Fruit fly (Drosophila melanogaster) whole organism, prepupa: ENCODE measurements around the gene CG10555.
A peak's percentile ranks its signal among the peaks of the same experiment; 100 is the strongest.

Experiments used
- Blimp-1 ChIP-seq: fragments of 200-800 bp; sonication (Bioruptor generic); optimal IDR thresholded peaks from 3 replicates; lab custom pipeline; 2017; ENCODE audit warnings: missing biosample characterization, missing genetic modification characterization, mild to moderate bottlenecking, moderate library complexity, missing genetic modification reagents
- CG10631 ChIP-seq: fragments of 200-800 bp; sonication (Bioruptor generic); optimal IDR thresholded peaks from 2 replicates; lab custom pipeline; 2016; ENCODE audit warnings: missing biosample characterization, missing genetic modification characterization
- CG11294 ChIP-seq: fragments of 200-800 bp; sonication (Bioruptor generic); IDR thresholded peaks from 2 replicates; pipeline ENCODE4 v1.3.6; 2022; ENCODE audit warnings: missing biosample characterization, missing genetic modification characterization
- CG11762 ChIP-seq: fragments of 200-800 bp; sonication (Bioruptor generic); optimal IDR thresholded peaks from 3 replicates; lab custom pipeline; 2016; ENCODE audit warnings: missing biosample characterization, missing genetic modification characterization; ENCODE audit not compliant: insufficient read depth
- CG11902 ChIP-seq: fragments of 200-800 bp; sonication (Bioruptor generic); optimal IDR thresholded peaks from 3 replicates; lab custom pipeline; 2016; ENCODE audit warnings: missing biosample characterization, missing genetic modification characterization
- CG15336 ChIP-seq: fragments of 200-800 bp; sonication (Bioruptor generic); IDR thresholded peaks from 2 replicates; pipeline ENCODE4 v1.3.6; 2022; ENCODE audit warnings: missing biosample characterization, missing genetic modification characterization
- CG31627 ChIP-seq: fragments of 200-800 bp; sonication (Bioruptor generic); optimal IDR thresholded peaks from 3 replicates; lab custom pipeline; 2016; ENCODE audit warnings: missing biosample characterization, missing genetic modification characterization
- CG32006 ChIP-seq: fragments of 200-800 bp; sonication (Bioruptor generic); optimal IDR thresholded peaks from 3 replicates; lab custom pipeline; 2017; ENCODE audit warnings: missing biosample characterization, mild to moderate bottlenecking, missing genetic modification characterization
- CG3919 ChIP-seq: fragments of 200-800 bp; sonication (Bioruptor generic); optimal IDR thresholded peaks from 3 replicates; lab custom pipeline; 2016; ENCODE audit warnings: missing biosample characterization, missing genetic modification characterization
- CG6163 ChIP-seq: fragments of 200-800 bp; sonication (Bioruptor generic); IDR thresholded peaks from 3 replicates; pipeline ENCODE4 v1.3.6; 2022; ENCODE audit warnings: missing biosample characterization, missing genetic modification characterization
- CG6276 ChIP-seq: fragments of 200-800 bp; sonication (Bioruptor generic); optimal IDR thresholded peaks from 2 replicates; lab custom pipeline; 2017; ENCODE audit warnings: missing biosample characterization, mild to moderate bottlenecking, missing genetic modification characterization
- CG6792 ChIP-seq: fragments of 200-800 bp; sonication (Bioruptor generic); optimal IDR thresholded peaks from 3 replicates; lab custom pipeline; 2016; ENCODE audit warnings: missing biosample characterization, missing genetic modification characterization
- CG6854 ChIP-seq: fragments of 200-800 bp; sonication (Bioruptor generic); optimal IDR thresholded peaks from 2 replicates; lab custom pipeline; 2017; ENCODE audit warnings: missing biosample characterization, mild to moderate bottlenecking, missing genetic modification characterization
- CG9139 ChIP-seq: fragments of 200-800 bp; sonication (Bioruptor generic); optimal IDR thresholded peaks from 3 replicates; lab custom pipeline; 2017; ENCODE audit warnings: missing biosample characterization, mild to moderate bottlenecking, missing genetic modification characterization
- Eip75B ChIP-seq: fragments of 200-800 bp; sonication (Bioruptor generic); optimal IDR thresholded peaks from 3 replicates; lab custom pipeline; 2016; ENCODE audit warnings: missing biosample characterization, missing genetic modification characterization
- Eip78C ChIP-seq: fragments of 200-800 bp; sonication (Bioruptor generic); peaks from one replicate; lab custom pipeline; 2016; ENCODE audit warnings: missing biosample characterization, missing genetic modification characterization
- Ets21C ChIP-seq: fragments of 200-800 bp; sonication (Bioruptor generic); optimal IDR thresholded peaks from 3 replicates; lab custom pipeline; 2016; ENCODE audit warnings: missing biosample characterization, missing genetic modification characterization
- Ets96B ChIP-seq: fragments of 200-800 bp; optimal IDR thresholded peaks from 2 replicates; lab custom pipeline; 2019; ENCODE audit warnings: missing biosample characterization, mild to moderate bottlenecking, missing genetic modification characterization, moderate library complexity
- Hr38 ChIP-seq: sonication (Bioruptor generic); optimal IDR thresholded peaks from 2 replicates; lab custom pipeline; 2016; ENCODE audit warnings: missing biosample characterization, missing genetic modification characterization
- Hr39 ChIP-seq: fragments of 200-800 bp; sonication (Bioruptor generic); optimal IDR thresholded peaks from 2 replicates; lab custom pipeline; 2016; ENCODE audit warnings: missing biosample characterization, missing genetic modification characterization
- Hr4 ChIP-seq: fragments of 200-800 bp; sonication (Bioruptor generic); optimal IDR thresholded peaks from 3 replicates; lab custom pipeline; 2016; ENCODE audit warnings: missing biosample characterization, missing genetic modification characterization
- Met ChIP-seq: fragments of 200-800 bp; sonication (Bioruptor generic); optimal IDR thresholded peaks from 3 replicates; lab custom pipeline; 2016; ENCODE audit warnings: missing biosample characterization, missing genetic modification characterization
- OdsH ChIP-seq: fragments of 200-800 bp; sonication (Bioruptor generic); optimal IDR thresholded peaks from 3 replicates; lab custom pipeline; 2016; ENCODE audit warnings: missing biosample characterization, missing genetic modification characterization
- Sox14 ChIP-seq: fragments of 200-800 bp; sonication (Bioruptor generic); optimal IDR thresholded peaks from 3 replicates; lab custom pipeline; 2016; ENCODE audit warnings: missing biosample characterization, missing genetic modification characterization
- Sox15 ChIP-seq: fragments of 200-800 bp; sonication (Bioruptor generic); optimal IDR thresholded peaks from 3 replicates; lab custom pipeline; 2016; ENCODE audit warnings: missing biosample characterization, missing genetic modification characterization
- achi ChIP-seq: fragments of 200-800 bp; sonication (Bioruptor generic); optimal IDR thresholded peaks from 3 replicates; lab custom pipeline; 2016; ENCODE audit warnings: missing biosample characterization, missing genetic modification characterization
- acj6 ChIP-seq: fragments of 200-800 bp; sonication (Bioruptor generic); optimal IDR thresholded peaks from 3 replicates; lab custom pipeline; 2016; ENCODE audit warnings: missing biosample characterization, missing genetic modification characterization
- cyc ChIP-seq: fragments of 200-800 bp; sonication (Bioruptor generic); optimal IDR thresholded peaks from 3 replicates; lab custom pipeline; 2016; ENCODE audit warnings: missing biosample characterization, missing genetic modification characterization
- dsx ChIP-seq: fragments of 200-800 bp; optimal IDR thresholded peaks from 3 replicates; lab custom pipeline; 2019; ENCODE audit warnings: missing biosample characterization, mild to moderate bottlenecking, missing genetic modification characterization, moderate library complexity; ENCODE audit not compliant: poor library complexity, severe bottlenecking
- esn ChIP-seq: fragments of 200-800 bp; sonication (Bioruptor generic); optimal IDR thresholded peaks from 2 replicates; lab custom pipeline; 2016; ENCODE audit warnings: missing biosample characterization, mild to moderate bottlenecking, missing genetic modification characterization, moderate library complexity
- fkh ChIP-seq: fragments of 200-800 bp; sonication (Bioruptor generic); optimal IDR thresholded peaks from 3 replicates; lab custom pipeline; 2017; ENCODE audit warnings: missing biosample characterization, mild to moderate bottlenecking, missing genetic modification characterization, moderate library complexity
- pdm3 ChIP-seq: fragments of 200-800 bp; sonication (Bioruptor generic); optimal IDR thresholded peaks from 3 replicates; lab custom pipeline; 2016; ENCODE audit warnings: missing biosample characterization, missing genetic modification characterization
- spab ChIP-seq: fragments of 200-800 bp; sonication (Bioruptor generic); optimal IDR thresholded peaks from 2 replicates; lab custom pipeline; 2017; ENCODE audit warnings: missing biosample characterization, mild to moderate bottlenecking, missing genetic modification characterization, missing genetic modification reagents
- ss ChIP-seq, 2 experiments: fragments of 200-800 bp; sonication (Bioruptor generic); optimal IDR thresholded peaks; 2 replicates in 1 of 2; 3 replicates in 1 of 2; lab custom pipeline; 2017 to 2018; ENCODE audit warnings: mild to moderate bottlenecking in 2 of 2, missing biosample characterization in 2 of 2, missing genetic modification characterization in 2 of 2, moderate library complexity in 1 of 2
- topi ChIP-seq: fragments of 200-800 bp; sonication (Bioruptor generic); optimal IDR thresholded peaks from 3 replicates; lab custom pipeline; 2016; ENCODE audit warnings: missing biosample characterization, missing genetic modification characterization
- vri ChIP-seq: fragments of 200-800 bp; sonication (Bioruptor generic); optimal IDR thresholded peaks from 3 replicates; lab custom pipeline; 2016; ENCODE audit warnings: missing biosample characterization, mild to moderate bottlenecking, missing genetic modification characterization

The CG10555 gene

DNA sequence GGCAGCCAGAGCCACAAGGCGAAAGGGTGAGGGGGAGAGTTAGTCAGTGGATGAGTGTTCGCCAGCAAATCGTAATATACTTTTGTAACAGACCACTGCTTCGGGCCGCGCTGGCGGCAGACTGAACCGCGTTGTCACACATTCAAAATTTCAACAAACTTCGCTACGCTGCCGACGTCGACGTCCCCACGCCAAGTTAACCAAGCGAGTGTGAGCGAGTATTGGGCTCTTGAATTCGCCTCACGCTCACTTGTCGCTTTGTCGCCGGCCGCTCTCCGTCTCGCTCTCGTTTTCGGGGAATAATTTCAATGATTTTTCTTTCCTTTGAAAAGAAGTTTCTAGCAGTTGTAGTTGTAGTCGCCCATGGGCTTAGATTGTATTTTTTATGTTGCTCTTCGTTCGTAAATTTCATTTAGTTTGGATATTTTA is 12.8 kb downstream of the CG10555 start, which contains the start of gene lawc (continued):
- TF ChIP-seq achi (GFP tag; lab: Kevin White, UChicago) (peak; percentile 19), CG6792 (no peak)

DNA sequence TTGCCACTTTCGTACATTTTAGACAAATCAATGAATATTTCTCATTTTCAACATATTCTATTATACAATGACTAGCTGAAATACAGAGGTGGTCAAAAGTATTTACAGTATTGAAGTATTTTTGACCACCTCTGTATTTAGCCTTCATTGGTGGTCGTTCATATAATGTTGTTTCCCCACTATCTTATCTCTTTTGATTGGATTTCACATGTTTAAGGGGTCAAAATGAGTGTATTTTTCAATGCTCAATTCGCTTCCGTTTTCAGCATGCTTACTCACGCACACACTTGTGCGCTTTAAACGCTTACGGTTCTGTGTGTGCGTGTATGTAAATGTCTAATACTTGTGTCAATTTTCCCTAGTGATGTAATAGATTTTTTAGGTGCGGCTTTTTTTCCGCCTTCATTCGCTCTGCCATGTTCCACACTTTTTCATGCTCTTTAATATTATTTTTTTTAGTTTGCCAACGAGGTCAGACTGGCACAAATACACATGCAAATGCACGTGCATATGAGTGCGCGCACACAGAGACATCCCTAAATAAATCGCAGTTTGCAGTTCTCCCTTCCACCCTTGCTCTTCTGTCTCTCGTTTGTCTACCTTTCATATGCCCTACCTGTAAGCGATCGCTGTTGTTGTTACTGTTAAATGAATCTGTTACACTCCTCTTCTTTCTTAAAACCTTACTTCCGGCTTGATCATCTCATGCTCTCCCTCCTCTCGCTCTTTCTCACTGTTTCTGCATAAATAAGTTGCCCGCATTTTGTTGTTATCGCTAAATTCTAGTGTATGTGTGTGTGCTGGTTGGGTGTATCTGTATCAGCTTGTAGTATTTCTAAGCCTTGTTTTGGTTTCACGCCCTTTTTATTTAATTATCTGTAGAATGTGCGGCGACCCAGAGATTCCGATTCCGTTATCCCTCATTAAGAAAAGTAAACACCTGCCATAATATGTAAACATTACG is 13.7 kb downstream of the CG10555 start:
- TF ChIP-seq CG31627 (GFP tag; lab: Kevin White, UChicago) = no peak
- TF ChIP-seq vri = peak; percentile 15
- TF ChIP-seq CG6276 (GFP tag; lab: Kevin White, UChicago) = peak; percentile 8
- no peak for TF ChIP-seq CG11762
- peak; percentile 30 for TF ChIP-seq fkh (GFP tag; lab: Kevin White, UChicago)
- TF ChIP-seq CG6163 (GFP tag; lab: Robert Waterston, UW) = peak; percentile 45; the same call in 2 of the 3 replicates
- TF ChIP-seq CG6792 = no peak
- TF ChIP-seq spab (GFP tag; lab: Kevin White, UChicago) = no peak
- peak; percentile 12 to 28 for TF ChIP-seq ss (GFP tag; optimal IDR thresholded peaks at IDR 0.05; lab: Kevin White, UChicago)
- TF ChIP-seq CG15336 (GFP tag; lab: Robert Waterston, UW) = 0 out of 2 replicates have a peak, but pooled peaks have one; percentile 10
- peak; percentile 35 for TF ChIP-seq Eip78C
- TF ChIP-seq topi (GFP tag; lab: Kevin White, UChicago) = no peak
- no peak for TF ChIP-seq Hr4 (GFP tag; lab: Kevin White, UChicago)
- no peak for TF ChIP-seq CG9139 (GFP tag; lab: Kevin White, UChicago)

DNA sequence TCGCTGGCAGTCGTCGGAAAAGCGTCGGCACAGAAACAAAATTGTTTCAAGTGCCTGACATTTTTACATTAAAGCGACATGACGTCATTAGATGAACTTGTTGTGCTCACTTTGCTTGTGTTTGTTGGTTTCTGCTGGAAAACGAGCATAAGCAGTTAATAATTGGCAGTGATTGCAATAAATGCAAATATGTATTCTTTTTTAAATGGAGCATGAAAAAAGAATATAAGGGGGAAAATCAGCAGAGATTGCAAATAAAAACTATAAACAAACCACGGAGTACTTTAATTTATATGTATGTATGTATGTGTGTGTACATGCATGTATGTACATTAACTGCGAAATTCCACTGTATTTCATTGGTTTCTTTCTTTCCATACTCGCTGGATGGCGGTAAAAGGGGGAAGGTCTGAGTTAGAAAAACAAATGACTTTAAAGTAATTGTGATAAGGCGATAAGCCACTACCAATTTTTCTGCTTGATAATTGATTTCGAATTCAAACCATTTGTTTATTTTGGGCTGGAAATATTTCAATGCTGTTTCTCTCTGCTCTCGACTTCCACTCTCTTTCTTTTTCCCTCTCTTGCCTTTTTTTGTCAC is 14.9 kb downstream of the CG10555 start:
- TF ChIP-seq Ets21C (GFP tag; lab: Kevin White, UChicago) (no peak), Met (GFP tag; lab: Kevin White, UChicago) (no peak), topi (GFP tag; lab: Kevin White, UChicago) (no peak), CG6792 (no peak), Eip78C (no peak), fkh (GFP tag; lab: Kevin White, UChicago) (no peak), dsx (GFP tag; lab: Kevin White, UChicago) (no peak), CG31627 (GFP tag; lab: Kevin White, UChicago) (no peak), CG6854 (GFP tag; lab: Kevin White, UChicago) (no peak), Ets96B (tag; lab: Kevin White, UChicago) (no peak), Hr38 (GFP tag; lab: Kevin White, UChicago) (no peak), esn (GFP tag; lab: Kevin White, UChicago) (no peak), achi (GFP tag; lab: Kevin White, UChicago) (no peak), CG11294 (GFP tag; lab: Robert Waterston, UW) (no peak)

DNA sequence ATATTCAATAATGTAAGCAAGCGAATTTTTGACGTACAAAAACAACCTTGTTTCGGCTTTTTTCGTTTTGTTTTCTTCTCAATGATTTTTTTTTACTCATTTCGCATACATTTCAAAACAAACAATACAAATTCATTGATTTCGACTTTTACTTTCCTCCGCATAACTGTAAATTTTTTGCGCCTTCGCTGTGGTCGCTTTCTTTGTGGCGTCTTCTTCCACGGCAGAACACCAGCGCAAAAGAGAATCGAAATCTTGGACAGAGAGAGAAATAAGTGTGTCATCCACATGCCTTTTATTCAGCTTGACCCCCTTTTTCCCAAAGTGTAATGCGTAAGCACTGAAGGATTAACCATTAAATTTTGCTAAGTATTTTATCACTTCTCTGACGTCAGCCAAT is 15.6 kb downstream of the CG10555 start:
- TF ChIP-seq Eip75B (GFP tag; lab: Kevin White, UChicago) (peak; percentile 31), Hr39 (GFP tag; lab: Kevin White, UChicago) (peak; percentile 0), Blimp-1 (GFP tag; lab: Kevin White, UChicago) (peak; percentile 78), Sox15 (GFP tag; lab: Kevin White, UChicago) (no peak), cyc (GFP tag; lab: Kevin White, UChicago) (peak; percentile 17), CG32006 (GFP tag; lab: Kevin White, UChicago) (peak; percentile 10), CG31627 (GFP tag; lab: Kevin White, UChicago) (peak; percentile 6), achi (GFP tag; lab: Kevin White, UChicago) (no peak), Met (GFP tag; lab: Kevin White, UChicago) (peak; percentile 22), CG9139 (GFP tag; lab: Kevin White, UChicago) (no peak), CG10631 (GFP tag; lab: Kevin White, UChicago) (no peak), topi (GFP tag; lab: Kevin White, UChicago) (peak; percentile 18), spab (GFP tag; lab: Kevin White, UChicago) (no peak), vri (peak; percentile 3), CG3919 (peak; percentile 3), acj6 (GFP tag; lab: Kevin White, UChicago) (peak; percentile 5), esn (GFP tag; lab: Kevin White, UChicago) (peak; percentile 45), Hr38 (GFP tag; lab: Kevin White, UChicago) (no peak), Sox14 (no peak), Eip78C (peak; percentile 51), CG11902 (GFP tag; lab: Kevin White, UChicago) (no peak), pdm3 (GFP tag; lab: Kevin White, UChicago) (peak; percentile 9), OdsH (GFP tag; lab: Kevin White, UChicago) (peak; percentile 23)
- TF ChIP-seq, all 60 proteins: peak for 15
